Fruit fly (Drosophila melanogaster) whole organism, pupa: ENCODE results near the gene CG15480.

Source experiments
- CG10348 ChIP-seq: fragments of 200-800 bp; sonication (Bioruptor generic); IDR thresholded peaks from 2 replicates; pipeline ENCODE4 v1.3.6; 2022; ENCODE audit warnings: missing biosample characterization, missing genetic modification characterization
- CG13204 ChIP-seq: fragments of 200-800 bp; sonication (Bioruptor generic); optimal IDR thresholded peaks from 2 replicates; lab custom pipeline; 2018; ENCODE audit warnings: missing biosample characterization, mild to moderate bottlenecking, missing genetic modification characterization, moderate library complexity
- CG14655 ChIP-seq: fragments of 200-800 bp; sonication (Bioruptor generic); optimal IDR thresholded peaks from 3 replicates; lab custom pipeline; 2017; ENCODE audit warnings: mild to moderate bottlenecking, missing biosample characterization, missing genetic modification reagents, missing genetic modification characterization
- CG32121 ChIP-seq: fragments of 200-800 bp; sonication (Bioruptor generic); IDR thresholded peaks from 2 replicates; pipeline ENCODE4 v1.3.6; 2022; ENCODE audit warnings: missing biosample characterization, missing genetic modification characterization
- CG34367 ChIP-seq: fragments of 200-800 bp; sonication (Bioruptor generic); optimal IDR thresholded peaks from 2 replicates; lab custom pipeline; 2018; ENCODE audit warnings: missing biosample characterization, mild to moderate bottlenecking, missing genetic modification characterization
- CG8159 ChIP-seq: fragments of 200-800 bp; sonication (Bioruptor generic); optimal IDR thresholded peaks from 3 replicates; lab custom pipeline; 2018; ENCODE audit warnings: missing biosample characterization, mild to moderate bottlenecking, missing genetic modification characterization, moderate library complexity
- CG9948 ChIP-seq: fragments of 200-800 bp; sonication (Bioruptor generic); optimal IDR thresholded peaks from 2 replicates; lab custom pipeline; 2018; ENCODE audit warnings: missing biosample characterization, mild to moderate bottlenecking, missing genetic modification characterization, moderate library complexity
- D1 ChIP-seq: fragments of 200-800 bp; sonication (Bioruptor generic); optimal IDR thresholded peaks from 2 replicates; lab custom pipeline; 2018; ENCODE audit warnings: missing biosample characterization, mild to moderate bottlenecking, missing genetic modification characterization, moderate library complexity
- EcR ChIP-seq: fragments of 200-800 bp; sonication (Bioruptor generic); optimal IDR thresholded peaks from 3 replicates; lab custom pipeline; 2019; ENCODE audit warnings: missing biosample characterization, missing genetic modification characterization, mild to moderate bottlenecking, moderate library complexity, missing genetic modification reagents
- Pif1B ChIP-seq: fragments of 200-800 bp; sonication (Bioruptor generic); optimal IDR thresholded peaks from 3 replicates; lab custom pipeline; 2016; ENCODE audit warnings: missing biosample characterization, missing genetic modification characterization
- Snoo ChIP-seq: fragments of 200-800 bp; sonication (Bioruptor generic); optimal IDR thresholded peaks from 3 replicates; lab custom pipeline; 2017; ENCODE audit warnings: missing biosample characterization, mild to moderate bottlenecking, missing genetic modification characterization, inconsistent platforms
- fd96Ca ChIP-seq: fragments of 200-800 bp; sonication (Bioruptor generic); IDR thresholded peaks from 3 replicates; pipeline ENCODE4 v1.3.6; 2022; ENCODE audit warnings: missing biosample characterization, missing genetic modification characterization
- gl ChIP-seq: fragments of 200-800 bp; sonication (Bioruptor generic); optimal IDR thresholded peaks from 2 replicates; lab custom pipeline; 2018; ENCODE audit warnings: missing biosample characterization, mild to moderate bottlenecking, missing genetic modification characterization
- rn ChIP-seq: fragments of 200-800 bp; sonication (Bioruptor generic); IDR thresholded peaks from 2 replicates; pipeline ENCODE4 v1.3.6; 2022; ENCODE audit warnings: missing biosample characterization, missing genetic modification characterization

DNA sequence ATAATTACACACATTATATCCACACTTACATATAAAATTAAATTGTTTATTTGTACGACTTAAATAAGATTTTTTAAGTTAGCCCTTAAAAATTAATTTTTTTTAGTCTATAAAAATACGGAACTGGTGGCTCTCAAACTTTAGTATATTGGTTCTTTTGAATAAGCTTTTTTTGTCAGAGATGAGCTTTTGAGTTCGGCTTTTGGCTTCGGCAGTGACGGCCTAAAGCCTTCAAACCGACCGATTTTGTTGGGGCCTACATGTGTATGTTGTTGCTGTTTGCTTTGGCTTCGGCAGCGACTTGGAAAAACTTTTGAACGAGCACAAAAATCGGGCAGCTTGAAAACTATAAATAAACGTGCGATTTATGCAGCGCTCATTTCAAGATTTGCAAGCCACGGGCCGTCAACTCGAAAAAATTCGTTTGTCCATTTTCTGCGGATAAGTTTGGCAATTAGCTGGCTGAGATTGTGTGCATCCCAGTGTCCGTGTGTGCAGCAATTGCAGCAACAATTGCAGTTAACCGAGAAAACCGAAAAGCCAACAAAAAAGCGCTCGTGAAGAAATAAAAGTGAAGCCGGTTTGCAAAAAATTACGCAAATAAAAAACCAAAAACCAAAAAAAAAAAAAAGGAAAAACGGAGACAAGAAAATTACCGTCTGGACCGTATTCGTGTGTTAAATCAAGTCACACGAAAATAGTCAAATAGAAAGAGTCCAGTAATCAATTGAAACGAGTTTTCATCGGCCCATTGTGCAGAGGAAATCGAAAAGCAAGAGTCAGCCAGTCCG is 21.0 kb upstream of the CG15480 start, which contains the start of gene CG16820:
- TF ChIP-seq gl (tag; lab: Kevin White, UChicago) (no peak), EcR (GFP tag; lab: Kevin White, UChicago) (no peak), CG14655 (no peak), CG10348 (GFP tag; lab: Robert Waterston, UW) (no peak), D1 (tag; lab: Kevin White, UChicago) (no peak), fd96Ca (GFP tag; lab: Robert Waterston, UW) (no peak), CG9948 (tag; lab: Kevin White, UChicago) (no peak), CG13204 (GFP tag; lab: Kevin White, UChicago) (no peak), CG34367 (tag; lab: Kevin White, UChicago) (no peak), CG32121 (GFP tag; lab: Robert Waterston, UW) (no peak; the same call in 1 of the 2 replicates), Pif1B (no peak), Snoo (tag; lab: Kevin White, UChicago) (no peak), CG8159 (tag; lab: Kevin White, UChicago) (no peak), rn (GFP tag; lab: Robert Waterston, UW) (no peak)
